Worm (Caenorhabditis elegans) whole organism, L3 larva: ENCODE measurements around the gene Y15E3A.5.

ENCODE experiments used
- elt-1 ChIP-seq: fragments of 150-350 bp; optimal IDR thresholded peaks from 2 replicates; lab custom pipeline; 2014; ENCODE audit warnings: missing biosample characterization, missing genetic modification characterization
- elt-2 ChIP-seq: sonication (generic microtip); optimal IDR thresholded peaks from 2 replicates; lab custom pipeline; 2016; ENCODE audit warnings: missing genetic modification reagents, mild to moderate bottlenecking, missing genetic modification characterization, missing compliant biosample characterization
- fkh-10 ChIP-seq: sonication (generic microtip); optimal IDR thresholded peaks from 2 replicates; lab custom pipeline; 2017; ENCODE audit warnings: missing biosample characterization, missing genetic modification reagents, missing genetic modification characterization
- fos-1 ChIP-seq: fragments of 150-350 bp; optimal IDR thresholded peaks from 2 replicates; lab custom pipeline; 2014; ENCODE audit warnings: missing biosample characterization, missing genetic modification characterization
- nfya-1 ChIP-seq: sonication (generic microtip); optimal IDR thresholded peaks from 2 replicates; lab custom pipeline; 2017; ENCODE audit warnings: missing genetic modification characterization, mild to moderate bottlenecking, missing compliant biosample characterization, antibody characterized with exemption, moderate library complexity; ENCODE audit not compliant: insufficient read depth
- nhr-23 ChIP-seq: fragments of 150-350 bp; optimal IDR thresholded peaks from 2 replicates; lab custom pipeline; 2014; ENCODE audit warnings: missing biosample characterization, missing genetic modification reagents, missing genetic modification characterization
- nhr-237 ChIP-seq: fragments of 150-350 bp; optimal IDR thresholded peaks from 2 replicates; lab custom pipeline; 2014; ENCODE audit warnings: missing biosample characterization, missing genetic modification characterization
- nhr-25 ChIP-seq: sonication (generic microtip); optimal IDR thresholded peaks from 2 replicates; lab custom pipeline; 2017; ENCODE audit warnings: missing biosample characterization, missing genetic modification characterization
- nhr-76 ChIP-seq: fragments of 150-350 bp; sonication (generic microtip); optimal IDR thresholded peaks from 5 replicates; lab custom pipeline; 2014; ENCODE audit warnings: missing biosample characterization, missing genetic modification characterization
- skn-1 ChIP-seq: fragments of 150-350 bp; optimal IDR thresholded peaks from 2 replicates; lab custom pipeline; 2014; ENCODE audit warnings: missing biosample characterization, missing genetic modification characterization
- snpc-4 ChIP-seq: fragments of 150-350 bp; optimal IDR thresholded peaks from 2 replicates; lab custom pipeline; 2014; ENCODE audit warnings: missing biosample characterization, missing genetic modification characterization

DNA sequence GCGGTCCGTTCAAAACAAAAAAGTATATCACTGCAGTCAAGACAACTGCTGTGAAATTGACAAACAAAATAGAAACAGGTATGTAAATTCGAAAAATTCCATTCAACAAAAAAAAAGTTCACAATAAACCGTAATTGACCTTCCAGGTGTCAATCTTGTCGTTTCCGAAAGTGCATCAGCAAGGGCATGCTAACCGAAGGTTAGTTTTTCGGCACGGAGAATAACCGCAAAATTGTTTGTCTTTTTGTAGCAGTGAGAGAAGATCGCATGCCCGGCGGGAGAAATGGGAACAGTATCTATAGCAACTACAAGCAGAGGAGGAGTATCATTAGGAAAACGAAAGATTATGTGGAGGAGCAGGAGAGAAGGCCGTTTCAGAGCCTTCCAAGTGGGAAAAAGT is 27.7 kb upstream of the Y15E3A.5 start:
- TF ChIP-seq snpc-4 (tag; lab: Kevin White, UChicago) (no peak), fos-1 (tag; lab: Kevin White, UChicago) (no peak), fkh-10 (no peak), nhr-25 (tag; lab: Kevin White, UChicago) (peak; percentile 87), nhr-23 (tag; lab: Kevin White, UChicago) (no peak), elt-1 (tag; lab: Kevin White, UChicago) (no peak), nhr-76 (tag; lab: Kevin White, UChicago) (no peak), elt-2 (tag; lab: Kevin White, UChicago) (no peak), skn-1 (tag; lab: Kevin White, UChicago) (no peak), nhr-237 (tag; lab: Kevin White, UChicago) (no peak), nfya-1 (tag; lab: Kevin White, UChicago) (no peak)
